Fruit fly (Drosophila melanogaster) whole organism, adult: ENCODE data around the gene CG10803.

Experiments used
- CG11617 ChIP-seq: fragments of 200-800 bp; sonication (Bioruptor generic); optimal IDR thresholded peaks from 2 replicates; lab custom pipeline; 2017; ENCODE audit warnings: mild to moderate bottlenecking, missing biosample characterization, missing genetic modification reagents, missing genetic modification characterization
- CG12768 ChIP-seq: fragments of 200-800 bp; sonication (Bioruptor generic); optimal IDR thresholded peaks from 2 replicates; lab custom pipeline; 2017; ENCODE audit warnings: missing biosample characterization, missing genetic modification characterization, mild to moderate bottlenecking, moderate library complexity, missing genetic modification reagents
- CG14711 ChIP-seq: fragments of 200-800 bp; sonication (Bioruptor generic); optimal IDR thresholded peaks from 2 replicates; lab custom pipeline; 2018; ENCODE audit warnings: missing biosample characterization, mild to moderate bottlenecking, missing genetic modification characterization, moderate library complexity
- CG1620 ChIP-seq: fragments of 200-800 bp; sonication (Bioruptor generic); optimal IDR thresholded peaks from 2 replicates; lab custom pipeline; 2016; ENCODE audit warnings: missing biosample characterization, missing genetic modification characterization
- CG33017 ChIP-seq: fragments of 200-800 bp; sonication (Bioruptor generic); optimal IDR thresholded peaks from 2 replicates; lab custom pipeline; 2018; ENCODE audit warnings: missing biosample characterization, mild to moderate bottlenecking, missing genetic modification characterization, moderate library complexity
- CG5204 ChIP-seq: fragments of 200-800 bp; sonication (Bioruptor generic); optimal IDR thresholded peaks from 2 replicates; lab custom pipeline; 2016; ENCODE audit warnings: missing biosample characterization, missing genetic modification characterization
- CG7045 ChIP-seq: fragments of 200-800 bp; sonication (Bioruptor generic); optimal IDR thresholded peaks from 2 replicates; lab custom pipeline; 2017; ENCODE audit warnings: missing biosample characterization, mild to moderate bottlenecking, missing genetic modification characterization
- CG7101 ChIP-seq: fragments of 200-800 bp; sonication (Bioruptor generic); optimal IDR thresholded peaks from 2 replicates; lab custom pipeline; 2018; ENCODE audit warnings: missing biosample characterization, mild to moderate bottlenecking, missing genetic modification characterization, moderate library complexity
- Clk ChIP-seq: fragments of 200-800 bp; sonication (Bioruptor generic); optimal IDR thresholded peaks from 2 replicates; lab custom pipeline; 2017; ENCODE audit warnings: missing biosample characterization, missing genetic modification characterization
- Crg-1 ChIP-seq: fragments of 200-800 bp; sonication (Bioruptor generic); optimal IDR thresholded peaks from 2 replicates; lab custom pipeline; 2016; ENCODE audit warnings: missing biosample characterization, missing genetic modification characterization
- Hr96 ChIP-seq: fragments of 200-800 bp; sonication (Bioruptor generic); optimal IDR thresholded peaks from 2 replicates; lab custom pipeline; 2016; ENCODE audit warnings: missing biosample characterization, missing genetic modification characterization
- Mnt ChIP-seq: fragments of 200-800 bp; sonication (Bioruptor generic); optimal IDR thresholded peaks from 2 replicates; lab custom pipeline; 2016; ENCODE audit warnings: missing biosample characterization, mild to moderate bottlenecking, missing genetic modification characterization
- bab1 ChIP-seq: fragments of 200-800 bp; sonication (Bioruptor generic); optimal IDR thresholded peaks from 3 replicates; lab custom pipeline; 2019; ENCODE audit warnings: missing biosample characterization, mild to moderate bottlenecking, missing genetic modification characterization, moderate library complexity
- cic ChIP-seq: fragments of 200-800 bp; sonication (Bioruptor generic); optimal IDR thresholded peaks from 2 replicates; lab custom pipeline; 2017; ENCODE audit warnings: missing biosample characterization, mild to moderate bottlenecking, missing genetic modification characterization, moderate library complexity
- cnc ChIP-seq, 2 experiments: fragments of >200 bp; optimal IDR thresholded peaks; 2 replicates each; lab custom pipeline; 2017
- kay ChIP-seq: fragments of 200-800 bp; sonication (Bioruptor generic); peaks from one replicate; lab custom pipeline; 2016; ENCODE audit warnings: missing biosample characterization, missing genetic modification characterization, borderline replicate concordance
- ovo ChIP-seq: fragments of 200-800 bp; sonication (Bioruptor generic); optimal IDR thresholded peaks from 2 replicates; lab custom pipeline; 2016; ENCODE audit warnings: missing biosample characterization, missing genetic modification characterization
- pad ChIP-seq: fragments of 200-800 bp; sonication (Bioruptor generic); optimal IDR thresholded peaks from 3 replicates; lab custom pipeline; 2017; ENCODE audit warnings: missing biosample characterization, missing genetic modification characterization, mild to moderate bottlenecking, moderate library complexity, missing genetic modification reagents
- tj ChIP-seq: fragments of 200-800 bp; sonication (Bioruptor generic); optimal IDR thresholded peaks from 3 replicates; lab custom pipeline; 2017; ENCODE audit warnings: missing biosample characterization, mild to moderate bottlenecking, missing genetic modification characterization, moderate library complexity
- toe ChIP-seq: fragments of 200-800 bp; sonication (Bioruptor generic); optimal IDR thresholded peaks from 2 replicates; lab custom pipeline; 2016; ENCODE audit warnings: missing biosample characterization, missing genetic modification characterization

The CG10803 gene

DNA sequence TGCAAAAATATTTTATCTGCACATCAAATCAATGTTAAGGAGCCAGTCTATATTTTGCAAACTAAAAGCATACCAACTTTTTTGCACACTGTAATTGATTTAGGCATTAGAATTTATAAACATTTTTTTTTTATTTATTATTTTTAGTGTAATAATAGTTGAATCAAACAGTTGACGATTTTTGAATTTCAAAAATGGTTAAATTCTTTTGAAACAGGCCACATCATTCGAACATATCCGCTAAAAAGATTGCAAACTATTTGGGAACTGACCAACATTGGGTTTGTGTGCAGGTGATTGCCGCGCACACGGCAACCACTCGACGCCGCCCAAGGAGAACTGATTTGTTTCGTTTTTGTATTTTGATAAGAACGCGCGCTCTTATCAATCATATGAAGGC lies 40.6 kb upstream of the CG10803 start:
- TF ChIP-seq cic (GFP tag; lab: Kevin White, UChicago) (peak; percentile 23), CG7101 (tag; lab: Kevin White, UChicago) (peak; percentile 63), tj (GFP tag; lab: Kevin White, UChicago) (peak; percentile 22), pad (GFP tag; lab: Kevin White, UChicago) (peak; percentile 27), Crg-1 (GFP tag; lab: Kevin White, UChicago) (no peak), Mnt (peak; percentile 23), CG33017 (tag; lab: Kevin White, UChicago) (peak; percentile 19), CG11617 (GFP tag; lab: Kevin White, UChicago) (peak; percentile 55), kay (GFP tag; lab: Kevin White, UChicago) (no peak), Hr96 (GFP tag; lab: Kevin White, UChicago) (no peak), CG14711 (tag; lab: Kevin White, UChicago) (peak; percentile 78)

DNA sequence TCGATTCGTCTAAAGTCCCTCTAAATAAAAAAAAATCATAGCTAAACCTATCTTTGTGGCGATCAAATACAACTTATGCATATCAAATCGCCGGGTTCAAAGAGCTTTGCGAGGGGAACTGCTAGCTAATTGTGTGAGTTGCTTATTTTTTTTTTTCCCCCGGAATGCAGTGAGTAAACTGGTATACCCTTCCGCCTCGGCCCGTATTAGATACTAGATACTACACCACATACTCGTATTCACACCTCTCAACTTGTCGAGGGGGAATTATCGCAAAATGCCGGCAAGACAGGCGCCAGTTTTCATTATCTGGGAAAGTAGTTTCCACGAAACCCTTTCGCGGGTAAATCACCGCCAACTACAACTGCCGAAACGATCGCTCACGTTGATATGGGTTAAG lies 39.3 kb upstream of the CG10803 start:
- TF ChIP-seq CG12768 (GFP tag; lab: Kevin White, UChicago) (peak; percentile 33), pad (GFP tag; lab: Kevin White, UChicago) (peak; percentile 13), CG1620 (no peak), kay (GFP tag; lab: Kevin White, UChicago) (peak; percentile 90), cic (GFP tag; lab: Kevin White, UChicago) (peak; percentile 56), Hr96 (GFP tag; lab: Kevin White, UChicago) (peak; percentile 36)

DNA sequence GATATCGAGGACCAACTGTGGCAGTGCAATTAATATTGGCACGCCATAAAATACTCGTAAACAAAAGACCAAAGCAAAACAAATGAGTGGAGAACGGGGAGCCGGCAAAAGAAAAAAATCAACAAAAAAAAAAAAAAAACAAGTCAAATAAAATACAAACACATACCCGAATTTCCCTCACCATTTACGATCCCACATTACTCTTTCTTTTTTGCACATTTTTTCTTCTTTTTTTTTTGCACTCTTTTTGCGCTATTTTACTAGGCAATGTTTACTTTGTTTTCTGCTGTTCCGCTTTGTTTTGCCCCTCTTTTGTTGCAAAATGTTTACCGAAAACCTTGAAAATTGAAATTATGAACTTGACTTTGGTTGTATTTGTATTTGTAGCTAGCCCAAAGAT lies 38.8 kb upstream of the CG10803 start:
- TF ChIP-seq Crg-1 (GFP tag; lab: Kevin White, UChicago) (peak; percentile 11), CG1620 (peak; percentile 8), CG12768 (GFP tag; lab: Kevin White, UChicago) (no peak), tj (GFP tag; lab: Kevin White, UChicago) (peak; percentile 40), pad (GFP tag; lab: Kevin White, UChicago) (peak; percentile 3), Clk (no peak), cic (GFP tag; lab: Kevin White, UChicago) (no peak), ovo (GFP tag; lab: Kevin White, UChicago) (peak; percentile 15), Hr96 (GFP tag; lab: Kevin White, UChicago) (no peak), CG11617 (GFP tag; lab: Kevin White, UChicago) (peak; percentile 32)

DNA sequence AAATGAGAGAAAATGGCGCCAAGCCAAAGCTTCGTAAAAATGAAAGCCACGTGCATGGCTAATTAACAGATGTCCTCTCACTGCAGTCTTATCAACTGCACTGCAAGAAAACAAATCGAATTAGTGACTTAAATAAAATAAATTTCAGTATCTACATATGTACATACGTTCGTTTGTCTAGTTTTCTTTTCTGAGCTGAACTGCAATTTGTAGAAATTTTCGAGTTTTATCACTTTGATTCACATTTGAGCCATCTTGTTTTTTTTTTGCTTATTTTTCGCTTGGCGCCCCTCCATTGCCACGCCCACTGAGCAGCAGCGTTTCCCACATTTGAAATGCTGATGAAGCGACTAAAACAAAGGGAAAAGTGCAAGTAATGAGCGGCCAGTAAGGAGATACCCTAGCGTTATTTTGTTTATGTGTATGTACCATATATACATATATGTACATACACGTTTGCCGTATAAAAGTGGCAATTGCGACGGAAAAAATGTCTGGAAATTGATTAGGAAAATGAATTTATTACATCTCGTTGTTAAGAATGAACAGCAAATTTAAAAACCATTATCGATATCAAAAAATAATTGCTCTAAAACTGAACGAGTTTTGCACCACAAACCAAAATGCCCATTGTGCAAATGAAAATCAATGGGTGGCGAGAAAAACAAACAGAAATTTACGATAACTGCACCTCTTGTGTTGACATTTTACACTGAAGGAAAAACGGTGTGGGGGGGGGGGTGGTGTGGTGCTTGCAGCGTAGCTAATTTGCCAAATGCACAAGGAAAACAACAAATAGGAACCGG lies 37.5 kb upstream of the CG10803 start:
- TF ChIP-seq Hr96 (GFP tag; lab: Kevin White, UChicago) = peak; percentile 54
- TF ChIP-seq CG7101 (tag; lab: Kevin White, UChicago) = peak; percentile 86
- peak; percentile 72 for TF ChIP-seq Mnt
- TF ChIP-seq bab1 = peak; percentile 68
- TF ChIP-seq CG12768 (GFP tag; lab: Kevin White, UChicago) = peak; percentile 46
- peak; percentile 90 for TF ChIP-seq tj (GFP tag; lab: Kevin White, UChicago)
- TF ChIP-seq kay (GFP tag; lab: Kevin White, UChicago) = peak; percentile 14
- TF ChIP-seq CG1620 = peak; percentile 26
- TF ChIP-seq CG7045 (GFP tag; lab: Kevin White, UChicago) = peak; percentile 43
- peak; percentile 61 for TF ChIP-seq ovo (GFP tag; lab: Kevin White, UChicago)
- TF ChIP-seq toe (GFP tag; lab: Kevin White, UChicago) = peak; percentile 26
- peak; percentile 67 for TF ChIP-seq CG33017 (tag; lab: Kevin White, UChicago)
- TF ChIP-seq CG14711 (tag; lab: Kevin White, UChicago) = peak; percentile 71
- peak; percentile 36 for TF ChIP-seq cic (GFP tag; lab: Kevin White, UChicago)
- TF ChIP-seq Crg-1 (GFP tag; lab: Kevin White, UChicago) = peak; percentile 51
- peak; percentile 62 for TF ChIP-seq pad (GFP tag; lab: Kevin White, UChicago)
- peak; percentile 18 to 47 for TF ChIP-seq cnc (optimal IDR thresholded peaks at IDR 0.05; lab: Kevin White, UChicago)
- TF ChIP-seq CG11617 (GFP tag; lab: Kevin White, UChicago) = peak; percentile 82
- TF ChIP-seq CG5204 (GFP tag; lab: Kevin White, UChicago) = peak; percentile 58
- TF ChIP-seq Clk = peak; percentile 28

DNA sequence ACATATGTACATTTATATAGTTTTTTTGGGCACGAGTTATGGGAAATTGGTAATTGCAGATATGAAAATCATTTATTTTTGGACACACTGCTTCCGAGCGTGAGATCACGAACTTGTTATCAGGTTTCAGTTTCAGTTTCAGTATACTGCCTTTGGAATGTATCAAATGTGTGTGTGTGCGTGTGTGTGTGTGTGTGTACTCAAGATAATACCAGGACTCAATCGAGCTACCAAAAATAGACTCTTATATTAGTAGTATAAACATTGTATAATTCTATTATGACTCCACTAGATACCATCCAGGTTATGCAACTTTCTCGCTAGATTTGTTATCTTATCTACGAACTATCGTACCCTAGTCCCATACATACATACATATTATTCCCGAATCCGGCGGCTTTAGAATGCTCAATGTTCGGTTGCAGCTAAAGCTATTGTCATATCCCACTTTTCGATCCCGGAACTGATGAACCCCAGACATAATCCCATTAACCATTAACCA lies 36.5 kb upstream of the CG10803 start, which contains the start of gene CG12535:
Gene CG12535, minus strand, starts transcription at position 51 of the 502 bp plus-strand sequence.
- TF ChIP-seq pad (GFP tag; lab: Kevin White, UChicago) (no peak), ovo (GFP tag; lab: Kevin White, UChicago) (no peak), bab1 (no peak), cnc (optimal IDR thresholded peaks at IDR 0.05; lab: Kevin White, UChicago) (no peak)

DNA sequence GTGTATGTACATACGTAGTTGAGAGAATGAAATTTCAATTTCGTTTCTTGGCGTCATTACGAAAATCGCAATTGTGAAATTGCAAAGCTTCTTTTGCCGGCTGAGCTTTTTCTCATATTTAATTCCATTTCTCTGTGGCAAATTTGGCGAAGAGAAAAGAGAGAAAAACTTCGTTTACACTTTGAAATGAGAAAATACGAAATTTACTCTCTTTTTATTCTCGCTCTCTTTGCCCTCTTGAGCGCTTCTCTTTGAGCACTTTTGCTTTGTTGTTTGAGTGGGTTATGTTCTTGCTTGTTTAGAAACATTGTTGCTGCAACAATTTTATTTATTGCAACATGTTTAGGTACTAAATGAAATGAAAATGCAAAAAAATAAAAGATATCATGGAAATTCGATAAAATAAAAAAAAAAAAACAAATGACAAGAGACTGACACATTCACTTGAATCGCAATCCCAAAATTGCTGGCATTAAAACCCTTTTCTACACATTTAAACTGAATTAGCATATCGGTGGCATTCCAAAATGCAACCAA lies 34.1 kb upstream of the CG10803 start:
- no peak for TF ChIP-seq Clk
- TF ChIP-seq cic (GFP tag; lab: Kevin White, UChicago) = peak; percentile 33
- TF ChIP-seq kay (GFP tag; lab: Kevin White, UChicago) = peak; percentile 54
- no peak for TF ChIP-seq Hr96 (GFP tag; lab: Kevin White, UChicago)
- no peak for TF ChIP-seq Mnt
